Fruit fly (Drosophila melanogaster) ovary, adult (tissue): ENCODE data around the gene CG12679.
A peak's percentile ranks its signal among the peaks of the same experiment; 100 is the strongest.

ENCODE experiments used
- CG17801 ChIP-seq: fragments of 200-800 bp; optimal IDR thresholded peaks from 2 replicates; lab custom pipeline; 2019; ENCODE audit warnings: missing biosample characterization, mild to moderate bottlenecking, missing genetic modification characterization, moderate library complexity; ENCODE audit not compliant: partially characterized antibody

The CG12679 gene

DNA sequence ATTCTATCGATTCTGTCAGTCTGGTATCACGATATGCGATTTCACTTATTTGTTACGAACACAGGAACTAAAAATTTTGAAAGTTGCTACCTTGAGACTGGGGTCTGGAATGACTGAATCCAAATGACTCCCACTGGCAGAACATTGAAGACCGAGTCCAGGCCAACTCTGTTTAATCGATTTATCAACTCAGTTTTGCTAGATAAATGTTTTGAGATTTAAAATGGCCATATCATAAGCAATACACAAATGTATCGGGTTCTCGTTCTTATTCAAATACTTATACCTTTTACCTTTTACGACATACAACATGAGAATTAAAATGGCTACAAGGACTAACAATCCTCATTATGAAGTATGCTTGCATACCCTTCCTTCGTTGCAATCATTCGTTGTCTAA, at the start of gene CG12679:
CG12679 (minus strand) TSS at position 101 of the 400 bp plus-strand sequence.
- TF ChIP-seq CG17801 (GFP tag; lab: Kevin White, UChicago), result no peak

DNA sequence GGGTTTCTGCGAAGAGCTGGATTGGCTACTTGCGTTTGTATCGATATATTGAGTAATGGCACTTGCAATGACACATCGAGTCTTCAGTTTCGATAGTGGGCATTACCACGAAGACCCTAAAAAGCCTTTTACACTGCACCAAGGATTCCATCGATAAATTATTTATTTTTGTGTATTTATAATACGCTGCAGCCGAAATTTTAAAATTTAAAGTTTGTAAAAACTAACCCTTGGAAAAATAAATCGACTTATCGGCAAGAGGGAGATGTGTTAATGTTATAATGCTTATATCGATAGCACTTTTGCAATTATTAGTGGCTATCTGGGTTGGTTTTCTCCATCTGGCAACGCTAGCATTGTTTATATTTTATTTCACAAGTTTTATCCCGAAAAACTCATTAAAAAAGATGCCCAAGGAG, 47.4 kb upstream of the CG12679 start, which contains the start of the genes Pp4-19C and cactin:
Pp4-19C (minus strand) TSS at position 256 of the 419 bp plus-strand sequence.
cactin (plus strand) TSS at position 323 of the 419 bp plus-strand sequence.
- peak; percentile 36 for TF ChIP-seq CG17801 (GFP tag; lab: Kevin White, UChicago)

DNA sequence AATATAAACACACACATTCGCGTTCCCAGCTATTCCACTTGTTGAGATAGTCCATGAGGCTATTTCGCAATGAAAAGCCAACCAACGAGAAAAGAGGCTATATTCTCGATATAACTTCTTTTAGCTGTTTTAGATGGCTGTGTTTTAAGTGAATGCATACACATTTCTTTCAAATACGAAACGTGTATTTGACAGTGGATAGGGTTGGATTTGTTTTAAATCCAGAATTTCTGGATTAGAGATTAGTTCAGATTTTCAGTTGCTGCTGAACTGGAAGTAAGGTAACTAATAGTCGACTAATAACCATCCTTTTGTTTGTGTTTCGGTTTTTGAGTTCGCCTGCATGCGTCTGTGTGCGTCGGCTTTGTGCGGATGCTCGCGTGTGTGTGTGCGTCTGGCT, 46.8 kb upstream of the CG12679 start:
- no peak for TF ChIP-seq CG17801 (GFP tag; lab: Kevin White, UChicago)

DNA sequence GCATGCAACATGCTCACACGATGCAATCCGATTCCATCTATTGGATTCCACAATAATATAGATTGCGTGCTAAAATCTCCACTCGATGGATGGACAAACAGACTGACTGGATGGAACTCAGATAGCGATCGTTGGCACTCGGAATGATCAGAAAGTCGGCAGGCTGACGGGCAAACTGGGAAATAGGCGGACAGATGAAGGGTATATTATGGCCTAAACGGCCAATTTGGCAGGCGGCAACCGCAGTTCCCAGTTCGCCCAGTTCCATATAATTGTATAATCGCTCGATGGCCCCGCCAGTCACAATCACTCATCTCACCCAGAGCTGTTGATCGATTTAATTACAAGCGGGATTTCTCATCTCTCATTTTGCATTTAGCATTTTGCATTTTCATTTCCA, 43.0 kb upstream of the CG12679 start, which contains the start of gene Obp19d:
Obp19d (plus strand) TSS at position 301 of the 400 bp plus-strand sequence.
- TF ChIP-seq CG17801 (GFP tag; lab: Kevin White, UChicago), result no peak

DNA sequence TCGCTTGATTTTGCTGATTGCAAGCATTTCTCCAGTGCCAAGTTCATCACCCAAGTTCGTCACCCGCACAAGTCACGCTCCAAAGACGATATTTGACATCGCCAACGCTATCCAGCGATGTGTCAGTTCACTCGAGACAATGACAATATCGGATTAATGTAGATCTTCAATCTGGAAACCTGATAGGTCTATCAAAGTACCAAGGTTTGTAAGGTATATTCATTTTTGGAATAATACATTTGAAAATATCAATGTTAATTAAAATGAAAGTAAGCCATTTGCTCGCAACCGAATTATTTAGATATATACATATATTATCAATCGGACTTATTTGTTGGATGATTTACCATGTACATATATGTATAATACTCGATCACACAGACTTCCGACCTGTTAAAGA, 42.5 kb upstream of the CG12679 start, which contains the start of gene Obp19c:
Obp19c (minus strand) TSS at position 101 of the 400 bp plus-strand sequence.
- TF ChIP-seq CG17801 (GFP tag; lab: Kevin White, UChicago), result no peak

DNA sequence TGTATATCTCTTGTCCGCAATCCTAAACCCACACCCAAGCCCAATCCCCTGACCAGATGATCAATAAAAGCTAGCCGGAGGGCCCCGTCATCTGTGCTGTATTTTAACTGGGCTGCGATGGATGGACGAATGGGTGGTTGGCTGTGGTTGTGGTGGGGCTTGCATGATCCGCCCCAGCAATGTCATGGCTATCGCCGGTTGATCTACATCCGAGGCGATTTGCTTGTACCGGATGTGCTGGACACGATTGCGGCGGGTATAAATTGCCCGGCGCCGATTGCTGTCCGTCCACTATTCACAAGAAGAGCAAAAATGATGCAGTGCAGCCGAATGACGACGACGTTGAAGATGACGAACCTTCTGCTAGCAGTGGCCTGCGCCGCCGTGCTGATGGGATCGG, 40.1 kb upstream of the CG12679 start, which contains the start of gene Obp19b:
Obp19b (plus strand) TSS at position 301 of the 400 bp plus-strand sequence.
- TF ChIP-seq CG17801 (GFP tag; lab: Kevin White, UChicago), result no peak

DNA sequence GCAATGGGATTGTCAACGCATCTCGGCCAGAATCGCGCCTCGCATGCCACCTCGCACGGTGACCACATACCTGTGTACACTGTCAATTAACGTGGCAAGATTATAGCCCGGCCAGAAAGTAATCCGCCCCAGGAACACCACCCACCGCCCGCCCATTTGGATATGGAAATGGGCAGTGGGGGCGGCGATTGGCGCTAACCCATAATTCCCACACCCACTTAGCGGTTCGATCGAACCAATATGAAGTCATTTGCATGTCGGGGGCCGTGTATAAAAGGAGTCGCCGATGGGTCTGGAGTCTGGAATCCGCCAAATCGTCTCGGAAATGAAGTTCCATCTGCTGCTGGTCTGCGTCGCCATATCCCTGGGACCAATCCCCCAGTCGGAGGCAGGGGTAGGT, 39.1 kb upstream of the CG12679 start, which contains the start of gene Obp19a:
Obp19a (plus strand) TSS at position 301 of the 400 bp plus-strand sequence.
- TF ChIP-seq CG17801 (GFP tag; lab: Kevin White, UChicago), result no peak

DNA sequence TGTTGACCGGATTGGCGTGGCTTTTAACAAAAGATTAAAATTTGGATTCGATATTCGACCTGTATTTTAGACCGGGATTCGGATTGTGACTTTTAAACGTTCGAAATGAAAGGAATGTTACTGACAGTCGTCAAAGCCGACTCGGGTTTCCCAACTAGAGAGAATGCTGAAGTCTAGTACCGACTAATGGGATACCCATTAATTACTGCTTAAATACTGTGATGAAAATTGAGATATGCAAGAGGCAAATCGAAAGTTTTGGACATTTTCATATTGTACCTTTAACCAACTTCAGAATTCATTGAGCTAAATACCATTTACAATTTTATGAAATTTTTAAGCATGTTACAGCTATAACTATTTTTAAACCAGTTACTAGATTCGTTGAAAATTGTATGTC, 37.8 kb upstream of the CG12679 start, which contains the start of gene CG15458:
CG15458 (minus strand) TSS at position 101 of the 400 bp plus-strand sequence.
- TF ChIP-seq CG17801 (GFP tag; lab: Kevin White, UChicago), result no peak

DNA sequence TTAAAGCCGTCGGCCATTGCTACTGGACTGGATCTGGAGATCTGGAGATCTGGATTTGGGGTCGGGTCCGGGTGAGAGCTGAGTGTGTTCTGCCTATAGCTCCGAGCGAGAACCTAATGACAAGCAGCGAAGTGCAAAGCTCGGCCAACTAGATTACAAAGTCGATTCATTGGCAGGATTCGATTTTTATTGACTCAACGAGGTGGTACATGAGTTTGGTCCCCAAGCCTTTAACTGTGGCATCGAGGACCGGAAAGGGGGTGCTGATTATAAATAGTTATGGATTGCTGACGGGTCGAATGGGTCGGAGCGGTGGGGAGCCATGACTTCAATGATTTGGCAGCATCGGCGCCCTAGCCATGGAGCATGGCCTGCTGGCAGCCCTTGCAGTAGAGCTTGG, 37.2 kb upstream of the CG12679 start, which contains the start of gene CG15459:
CG15459 (minus strand) TSS at position 101 of the 400 bp plus-strand sequence.
- no peak for TF ChIP-seq CG17801 (GFP tag; lab: Kevin White, UChicago)

DNA sequence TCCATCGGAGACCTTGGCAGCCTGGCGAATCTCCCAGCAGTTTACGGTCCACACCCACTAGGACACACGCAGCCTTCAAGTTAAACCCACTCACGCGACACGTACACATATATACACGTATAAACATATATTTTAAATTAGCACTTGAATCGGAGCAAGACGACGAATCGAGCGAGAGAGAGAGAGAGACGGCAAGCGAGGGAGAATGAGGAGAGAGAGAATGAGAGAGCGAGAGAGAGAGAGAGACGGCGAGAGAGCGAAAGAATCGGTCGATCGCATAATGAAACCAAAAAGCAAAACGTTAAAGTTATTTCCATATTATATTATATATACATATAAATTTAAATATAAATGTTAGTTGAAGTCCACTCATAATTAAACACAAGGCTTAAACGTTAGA, 35.3 kb upstream of the CG12679 start:
- no peak for TF ChIP-seq CG17801 (GFP tag; lab: Kevin White, UChicago)

DNA sequence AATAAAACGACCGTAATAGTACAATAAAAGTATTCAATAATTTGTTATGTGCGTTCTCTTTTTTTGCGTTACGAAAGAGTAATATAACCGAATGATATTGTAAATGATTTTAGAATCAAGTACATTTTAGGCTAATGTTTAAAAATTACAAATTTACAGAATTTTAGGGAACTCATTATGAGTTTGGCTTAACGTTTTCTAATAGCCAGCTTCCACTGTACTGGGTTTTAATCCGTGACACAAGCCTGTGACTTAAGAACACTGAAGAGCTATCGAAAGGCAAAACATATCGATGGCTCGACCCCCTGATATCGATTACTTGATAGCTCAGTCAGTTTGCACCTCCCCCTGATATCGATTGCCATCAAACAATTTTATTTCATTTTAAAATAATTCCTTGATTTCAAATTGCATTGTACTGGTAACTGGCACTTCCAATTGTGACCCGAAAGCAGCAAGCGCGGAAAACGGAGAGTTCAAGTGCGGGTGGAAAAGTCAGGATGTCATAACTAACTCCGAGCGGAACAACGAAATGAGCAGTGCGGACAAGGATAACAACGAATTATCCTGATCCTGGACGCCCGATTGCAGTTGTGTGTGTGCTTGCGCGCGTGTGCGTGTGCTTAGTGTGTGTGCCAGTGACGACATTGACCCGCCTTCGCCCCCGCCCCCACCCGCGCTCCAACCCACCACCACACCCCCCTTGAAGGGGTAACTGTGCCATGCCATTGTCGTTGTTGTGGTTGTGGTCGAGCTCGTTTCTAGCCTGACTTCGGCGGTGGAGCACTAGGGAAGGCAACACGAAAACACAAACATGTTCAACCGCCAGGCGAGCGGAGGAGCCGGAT, 18.0 kb upstream of the CG12679 start, which contains the start of gene HERC2:
HERC2 (plus strand) TSS at position 330 of the 848 bp plus-strand sequence.
- TF ChIP-seq CG17801 (GFP tag; lab: Kevin White, UChicago), result no peak

DNA sequence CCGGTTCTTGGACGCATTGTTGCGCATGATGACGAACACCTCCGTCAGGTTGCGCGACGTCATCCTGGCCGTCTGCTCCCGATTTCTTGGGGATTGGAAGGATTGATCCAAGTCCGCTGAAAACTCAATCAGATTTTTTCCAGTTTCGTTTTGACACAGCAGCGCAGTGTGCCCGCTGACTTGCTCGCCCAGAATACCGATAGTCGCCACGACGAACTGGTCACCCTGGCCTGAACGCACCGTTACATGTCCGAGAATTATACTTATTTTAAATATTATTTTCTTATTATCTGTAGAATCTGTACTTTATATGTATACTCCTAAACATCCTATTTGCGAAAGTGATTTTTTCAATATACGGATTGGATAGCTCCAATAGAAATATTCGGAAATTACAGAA, 17.3 kb upstream of the CG12679 start, which contains the start of gene Syx16:
Syx16 (minus strand) TSS at position 172 of the 400 bp plus-strand sequence.
- TF ChIP-seq CG17801 (GFP tag; lab: Kevin White, UChicago), result no peak

DNA sequence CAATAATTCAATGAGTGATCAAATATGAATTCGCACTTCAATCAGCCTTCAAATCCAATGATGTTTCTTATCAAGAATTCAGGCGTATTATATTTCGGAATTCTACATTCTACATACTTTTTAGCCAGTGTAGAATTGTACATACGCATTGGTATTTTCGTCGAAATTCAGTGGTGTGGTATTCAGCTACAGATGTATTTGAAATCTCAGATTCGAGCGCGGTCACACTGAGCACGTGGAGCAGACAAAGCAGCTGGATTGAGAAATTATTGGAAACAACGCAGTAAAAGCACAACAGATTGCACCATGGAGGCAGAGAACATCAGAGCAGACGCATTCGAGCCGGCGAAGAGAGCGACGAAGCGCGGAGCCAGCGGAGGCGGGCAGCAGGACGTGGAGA, 14.9 kb upstream of the CG12679 start:
- peak; percentile 5 for TF ChIP-seq CG17801 (GFP tag; lab: Kevin White, UChicago)

DNA sequence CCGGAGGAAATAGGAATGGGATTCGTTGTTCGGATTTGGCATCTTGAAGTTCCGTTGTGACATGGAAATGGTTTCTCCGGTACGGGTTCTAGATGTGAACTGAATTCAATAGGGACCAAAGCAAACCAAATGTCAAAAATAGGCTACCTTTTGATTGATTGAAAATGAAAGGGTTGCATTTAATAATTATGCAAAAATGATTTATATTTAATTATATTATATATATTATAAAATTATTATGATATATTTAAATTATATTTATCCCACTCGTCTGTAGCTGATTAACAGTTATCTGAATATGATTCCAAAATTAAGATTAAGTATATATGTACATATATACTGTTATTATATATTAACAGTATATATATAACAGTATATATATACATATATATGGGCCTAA, 14.4 kb upstream of the CG12679 start, which contains the start of gene jb:
jb (minus strand) TSS at position 101 of the 400 bp plus-strand sequence.
- TF ChIP-seq CG17801 (GFP tag; lab: Kevin White, UChicago), result no peak

DNA sequence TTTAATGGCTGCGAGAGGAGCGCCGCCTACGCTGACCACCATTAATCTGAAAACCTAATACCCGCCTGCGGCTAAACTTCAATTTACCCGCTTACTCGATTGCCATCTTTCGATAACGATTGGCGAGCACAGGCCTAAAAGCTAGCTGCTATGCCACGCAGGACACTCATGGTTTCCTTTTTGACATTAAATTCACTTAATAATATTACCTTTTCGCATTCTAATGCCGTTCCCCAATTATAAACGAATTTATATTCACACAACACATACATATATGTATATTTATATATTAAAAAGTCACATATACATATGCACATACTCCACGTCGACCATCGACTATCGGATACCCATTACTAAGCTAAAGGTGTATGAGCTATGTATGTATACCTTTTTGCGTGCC, 13.3 kb upstream of the CG12679 start:
- TF ChIP-seq CG17801 (GFP tag; lab: Kevin White, UChicago), result no peak
